Worm (Caenorhabditis elegans): ENCODE results near the gene math-26.
"Not testable (repeated sequence)": the region's sequence is repeated elsewhere in the genome, so short reads cannot be mapped to it uniquely, and the experiment has no call there.

Gene math-26

DNA sequence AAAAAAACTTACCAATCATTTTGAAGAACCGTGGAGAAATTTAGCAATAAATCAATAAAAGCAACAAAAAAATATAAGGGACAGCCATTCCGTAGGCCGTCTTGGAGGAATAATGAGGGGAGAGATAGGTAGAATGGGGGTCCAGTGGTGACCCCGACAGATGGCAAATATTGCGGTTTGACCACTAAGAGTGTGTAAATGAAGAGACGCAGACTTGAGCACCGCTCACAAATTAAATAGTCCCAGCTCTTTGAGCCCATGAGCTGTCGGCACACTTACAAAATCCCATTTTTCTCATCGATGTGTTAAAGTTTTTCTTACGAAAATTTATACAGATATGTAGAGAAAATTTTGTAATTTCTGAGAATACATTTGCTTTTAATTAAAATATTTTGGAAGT is 49.3 kb downstream of the math-26 start, which contains the start of gene fbxa-3:
Gene fbxa-3, minus strand, starts transcription at position 101 of the 400 bp plus-strand sequence.
- TF ChIP-seq mdl-1 (tag; optimal IDR thresholded peaks at IDR 0.05) (no peak), nhr-25 (tag; optimal IDR thresholded peaks at IDR 0.05) (no peak), nhr-237 (tag; optimal IDR thresholded peaks at IDR 0.05) (no peak), pqm-1 (tag; optimal IDR thresholded peaks at IDR 0.05) (no peak), nhr-28 (tag; optimal IDR thresholded peaks at IDR 0.05) (no peak), jun-1 (tag; optimal IDR thresholded peaks at IDR 0.05) (no peak), unc-62 (GFP tag; optimal IDR thresholded peaks at IDR 0.05) (no peak), nhr-67 (tag; optimal IDR thresholded peaks at IDR 0.05) (no peak)

DNA sequence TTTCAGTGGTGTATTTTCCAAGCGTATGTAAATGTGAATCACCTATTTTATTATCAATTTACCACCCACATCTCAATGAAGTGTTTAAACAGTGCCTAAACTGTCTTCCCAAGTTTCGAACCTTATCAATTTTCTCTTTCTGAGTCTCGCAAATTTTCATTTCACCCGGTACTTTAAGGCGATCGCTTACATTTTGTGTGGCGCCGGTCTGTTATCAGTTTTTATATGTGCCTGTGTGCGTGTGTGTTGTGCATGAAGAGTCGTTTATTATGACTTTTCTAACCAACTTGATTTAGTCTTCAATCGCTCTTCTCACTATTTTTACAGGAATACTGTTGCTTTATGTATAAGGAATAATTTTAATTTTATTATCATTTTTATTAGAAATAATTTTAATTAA is 52.1 kb downstream of the math-26 start:
- TF ChIP-seq elt-2 (tag; optimal IDR thresholded peaks at IDR 0.05), result peak; percentile 57

DNA sequence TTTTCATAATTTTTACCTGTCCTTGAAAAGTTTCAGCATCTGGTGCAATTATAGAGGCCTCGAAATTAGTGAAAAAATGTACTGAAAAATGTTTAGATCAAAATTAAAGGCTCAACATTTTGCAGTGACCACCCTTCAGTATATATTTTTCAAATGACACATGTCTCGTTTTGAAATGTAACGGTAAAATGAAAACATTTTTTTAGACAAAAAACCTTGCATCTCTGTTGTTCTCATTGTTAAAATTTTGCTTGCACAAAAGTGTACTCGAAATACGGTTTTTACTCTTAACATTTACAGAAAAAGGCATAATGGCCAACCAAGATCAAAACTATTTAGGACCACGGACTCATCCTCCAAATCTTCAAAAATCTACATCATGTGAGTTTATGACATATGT is 52.9 kb downstream of the math-26 start, which contains the start of gene math-41:
Gene math-41, plus strand, starts transcription at position 301 of the 400 bp plus-strand sequence.
- not testable (repeated sequence) for TF ChIP-seq skn-1 (tag; optimal IDR thresholded peaks at IDR 0.05); jun-1 (tag; optimal IDR thresholded peaks at IDR 0.05); unc-62 (GFP tag; optimal IDR thresholded peaks at IDR 0.05)
